Fruit fly (Drosophila melanogaster) whole organism, embryonic: ENCODE measurements around the gene CG12024.
A peak's percentile ranks its signal among the peaks of the same experiment; 100 is the strongest.

Experiments
- Aef1 ChIP-seq: fragments of 200-800 bp; sonication (Bioruptor generic); IDR thresholded peaks from 3 replicates; pipeline ENCODE4 v1.3.6; 2022; ENCODE audit warnings: missing biosample characterization, missing genetic modification characterization
- Atf-2 ChIP-seq: fragments of 200-800 bp; sonication (Bioruptor generic); optimal IDR thresholded peaks from 2 replicates; lab custom pipeline; 2016; ENCODE audit warnings: missing biosample characterization, missing genetic modification characterization
- Atf6 ChIP-seq: fragments of 200-800 bp; sonication (Bioruptor generic); IDR thresholded peaks from 2 replicates; pipeline ENCODE4 v1.3.6; 2022; ENCODE audit warnings: missing biosample characterization, missing genetic modification characterization
- Bteb2 ChIP-seq: fragments of 200-800 bp; sonication (Bioruptor generic); optimal IDR thresholded peaks from 2 replicates; lab custom pipeline; 2016; ENCODE audit warnings: missing biosample characterization, missing genetic modification characterization
- CG10147 ChIP-seq: fragments of 200-800 bp; sonication (Bioruptor generic); optimal IDR thresholded peaks from 2 replicates; lab custom pipeline; 2019; ENCODE audit warnings: missing biosample characterization, mild to moderate bottlenecking, missing genetic modification characterization, moderate library complexity
- CG11456 ChIP-seq: fragments of 200-800 bp; sonication (Bioruptor generic); IDR thresholded peaks from 3 replicates; pipeline ENCODE4 v1.3.6; 2022; ENCODE audit warnings: missing biosample characterization, missing genetic modification characterization
- CG11723 ChIP-seq: fragments of 200-800 bp; sonication (Bioruptor generic); optimal IDR thresholded peaks from 2 replicates; lab custom pipeline; 2017; ENCODE audit warnings: missing biosample characterization, mild to moderate bottlenecking, missing genetic modification characterization
- CG12744 ChIP-seq: fragments of 200-800 bp; sonication (Bioruptor generic); optimal IDR thresholded peaks from 2 replicates; lab custom pipeline; 2016; ENCODE audit warnings: missing biosample characterization, missing genetic modification characterization
- CG14014 ChIP-seq: fragments of 200-800 bp; sonication (Bioruptor generic); IDR thresholded peaks from 2 replicates; pipeline ENCODE4 v1.3.6; 2022; ENCODE audit warnings: missing biosample characterization, missing genetic modification characterization
- CG14050 ChIP-seq: fragments of 200-800 bp; sonication (Bioruptor generic); IDR thresholded peaks from 3 replicates; pipeline ENCODE4 v1.3.6; 2022; ENCODE audit warnings: missing biosample characterization, missing genetic modification characterization
- CG2116 ChIP-seq: fragments of 200-800 bp; sonication (Bioruptor generic); optimal IDR thresholded peaks from 3 replicates; lab custom pipeline; 2018; ENCODE audit warnings: missing biosample characterization, mild to moderate bottlenecking, missing genetic modification characterization
- CG2678 ChIP-seq: fragments of 200-800 bp; sonication (Bioruptor generic); optimal IDR thresholded peaks from 3 replicates; lab custom pipeline; 2019; ENCODE audit warnings: missing biosample characterization, mild to moderate bottlenecking, missing genetic modification characterization, moderate library complexity
- CG31365 ChIP-seq: fragments of 200-800 bp; sonication (Bioruptor generic); optimal IDR thresholded peaks from 2 replicates; lab custom pipeline; 2018; ENCODE audit warnings: missing biosample characterization, mild to moderate bottlenecking, missing genetic modification characterization
- CG33213 ChIP-seq: fragments of 200-800 bp; sonication (Bioruptor generic); optimal IDR thresholded peaks from 3 replicates; lab custom pipeline; 2016; ENCODE audit warnings: missing biosample characterization, missing genetic modification characterization
- CG3847 ChIP-seq: fragments of 200-800 bp; sonication (Bioruptor generic); IDR thresholded peaks from 2 replicates; pipeline ENCODE4 v1.3.6; 2022; ENCODE audit warnings: missing biosample characterization, missing genetic modification characterization
- CG4328 ChIP-seq: fragments of 200-800 bp; sonication (Bioruptor generic); optimal IDR thresholded peaks from 3 replicates; lab custom pipeline; 2017; ENCODE audit warnings: missing biosample characterization, missing genetic modification reagents, missing genetic modification characterization
- CG4360 ChIP-seq: fragments of 200-800 bp; sonication (Bioruptor generic); IDR thresholded peaks from 2 replicates; pipeline ENCODE4 v1.3.6; 2022; ENCODE audit warnings: missing biosample characterization, missing genetic modification characterization
- CG6175 ChIP-seq: fragments of 200-800 bp; sonication (Bioruptor generic); IDR thresholded peaks from 3 replicates; pipeline ENCODE4 v1.3.6; 2022; ENCODE audit warnings: missing biosample characterization, missing genetic modification characterization
- CG7928 ChIP-seq: fragments of 200-800 bp; sonication (Bioruptor generic); optimal IDR thresholded peaks from 2 replicates; lab custom pipeline; 2017; ENCODE audit warnings: missing biosample characterization, mild to moderate bottlenecking, missing genetic modification characterization
- CG8089 ChIP-seq: fragments of 200-800 bp; sonication (Bioruptor generic); optimal IDR thresholded peaks from 3 replicates; lab custom pipeline; 2016; ENCODE audit warnings: missing biosample characterization, missing genetic modification characterization
- CG8924 ChIP-seq: fragments of 200-800 bp; optimal IDR thresholded peaks from 3 replicates; lab custom pipeline; 2019; ENCODE audit warnings: missing biosample characterization, mild to moderate bottlenecking, missing genetic modification characterization, moderate library complexity
- CG8944 ChIP-seq: fragments of 200-800 bp; sonication (Bioruptor generic); optimal IDR thresholded peaks from 3 replicates; lab custom pipeline; 2016; ENCODE audit warnings: missing biosample characterization, missing genetic modification characterization
- CG9797 ChIP-seq: fragments of 200-800 bp; sonication (Bioruptor generic); optimal IDR thresholded peaks from 3 replicates; lab custom pipeline; 2018; ENCODE audit warnings: missing biosample characterization, mild to moderate bottlenecking, missing genetic modification characterization
- CrebB ChIP-seq: fragments of 200-800 bp; sonication (Bioruptor generic); optimal IDR thresholded peaks from 3 replicates; lab custom pipeline; 2018; ENCODE audit warnings: missing biosample characterization, mild to moderate bottlenecking, missing genetic modification characterization
- Dip2 ChIP-seq: fragments of 200-800 bp; sonication (Bioruptor generic); IDR thresholded peaks from 2 replicates; pipeline ENCODE4 v1.3.6; 2022; ENCODE audit warnings: missing biosample characterization, missing genetic modification characterization
- E2f1 ChIP-seq: fragments of 200-800 bp; sonication (Bioruptor generic); IDR thresholded peaks from 2 replicates; pipeline ENCODE4 v1.3.6; 2022; ENCODE audit warnings: missing biosample characterization, missing genetic modification characterization
- Eip74EF ChIP-seq, 2 experiments: fragments of 200-800 bp in 1 of 2; fragments of >200 bp in 1 of 2; sonication (Bioruptor generic) in 1 of 2; optimal IDR thresholded peaks; 2 replicates each; lab custom pipeline; 2017 to 2019; ENCODE audit warnings: missing biosample characterization in 2 of 2, missing genetic modification characterization in 2 of 2, mild to moderate bottlenecking in 1 of 2, moderate library complexity in 1 of 2
- GATAe ChIP-seq: fragments of 200-800 bp; sonication (Bioruptor generic); conservative IDR thresholded peaks from 2 replicates; pipeline ENCODE4 v1.3.6; 2022; ENCODE audit warnings: missing biosample characterization, missing genetic modification characterization
- HLH4C ChIP-seq: fragments of 200-800 bp; sonication (Bioruptor generic); IDR thresholded peaks from 3 replicates; pipeline ENCODE4 v1.3.6; 2022; ENCODE audit warnings: missing biosample characterization, missing genetic modification characterization; ENCODE audit not compliant: partially characterized antibody
- Kr ChIP-seq: fragments of 200-800 bp; sonication (Bioruptor generic); optimal IDR thresholded peaks from 2 replicates; lab custom pipeline; 2017; ENCODE audit warnings: missing biosample characterization, mild to moderate bottlenecking, missing genetic modification characterization
- Max ChIP-seq: fragments of 200-800 bp; sonication (Bioruptor generic); optimal IDR thresholded peaks from 2 replicates; lab custom pipeline; 2016; ENCODE audit warnings: missing biosample characterization, mild to moderate bottlenecking, missing genetic modification characterization
- Mrtf ChIP-seq: fragments of 200-800 bp; sonication (Bioruptor generic); IDR thresholded peaks from 3 replicates; pipeline ENCODE4 v1.3.6; 2022; ENCODE audit warnings: missing biosample characterization, missing genetic modification characterization
- Optix ChIP-seq: fragments of 200-800 bp; sonication (Bioruptor generic); IDR thresholded peaks from 3 replicates; pipeline ENCODE4 v1.3.6; 2022; ENCODE audit warnings: missing biosample characterization, missing genetic modification characterization
- Ravus ChIP-seq: fragments of 200-800 bp; sonication (Bioruptor generic); IDR thresholded peaks from 2 replicates; pipeline ENCODE4 v1.3.6; 2022; ENCODE audit warnings: missing biosample characterization, missing genetic modification characterization
- Sin3A ChIP-seq: fragments of >200 bp; optimal IDR thresholded peaks from 2 replicates; lab custom pipeline; 2018
- Spps ChIP-seq: fragments of 200-800 bp; sonication (Bioruptor generic); optimal IDR thresholded peaks from 2 replicates; lab custom pipeline; 2018; ENCODE audit warnings: missing biosample characterization, mild to moderate bottlenecking, missing genetic modification characterization
- amos ChIP-seq: fragments of 200-800 bp; sonication (Bioruptor generic); IDR thresholded peaks from 2 replicates; pipeline ENCODE4 v1.3.6; 2022; ENCODE audit warnings: missing biosample characterization, missing genetic modification characterization; ENCODE audit not compliant: partially characterized antibody
- emc ChIP-seq: fragments of 200-800 bp; sonication (Bioruptor generic); optimal IDR thresholded peaks from 2 replicates; lab custom pipeline; 2016; ENCODE audit warnings: missing biosample characterization, missing genetic modification characterization
- esg ChIP-seq: fragments of 200-800 bp; sonication (Bioruptor generic); conservative IDR thresholded peaks from 2 replicates; pipeline ENCODE4 v1.3.6; 2022; ENCODE audit warnings: missing biosample characterization, missing genetic modification characterization
- ewg ChIP-seq: fragments of 200-800 bp; sonication (Bioruptor generic); optimal IDR thresholded peaks from 3 replicates; lab custom pipeline; 2017; ENCODE audit warnings: mild to moderate bottlenecking, missing biosample characterization, missing genetic modification reagents, missing genetic modification characterization
- ftz-f1 ChIP-seq: fragments of 200-800 bp; sonication (Bioruptor generic); optimal IDR thresholded peaks from 2 replicates; lab custom pipeline; 2016; ENCODE audit warnings: missing biosample characterization, missing genetic modification characterization
- gcm2 ChIP-seq: fragments of 200-800 bp; sonication (Bioruptor generic); optimal IDR thresholded peaks from 2 replicates; lab custom pipeline; 2016; ENCODE audit warnings: missing biosample characterization, missing genetic modification characterization
- gro ChIP-seq: fragments of 200-800 bp; sonication (Bioruptor generic); optimal IDR thresholded peaks from 2 replicates; lab custom pipeline; 2016; ENCODE audit warnings: missing biosample characterization, missing genetic modification characterization
- kah ChIP-seq: fragments of 200-800 bp; sonication (Bioruptor generic); optimal IDR thresholded peaks from 2 replicates; lab custom pipeline; 2018; ENCODE audit warnings: missing biosample characterization, mild to moderate bottlenecking, missing genetic modification characterization
- lbe ChIP-seq: fragments of 200-800 bp; sonication (Bioruptor generic); optimal IDR thresholded peaks from 2 replicates; lab custom pipeline; 2016; ENCODE audit warnings: missing biosample characterization, mild to moderate bottlenecking, missing genetic modification characterization
- pan ChIP-seq, 4 experiments: fragments of >200 bp in 3 of 4; fragments of 200-800 bp in 1 of 4; sonication (Bioruptor generic) in 1 of 4; optimal IDR thresholded peaks in 3 of 4; IDR thresholded peaks in 1 of 4; 2 replicates each; pipeline versions ENCODE4 v1.3.6 to Lab custom; 2017 to 2022; ENCODE audit warnings: missing biosample characterization in 2 of 4, missing genetic modification characterization in 2 of 4, mixed read lengths in 1 of 4
- phol ChIP-seq: fragments of 200-800 bp; sonication (Bioruptor generic); optimal IDR thresholded peaks from 3 replicates; lab custom pipeline; 2018; ENCODE audit warnings: missing biosample characterization, mild to moderate bottlenecking, missing genetic modification characterization, moderate library complexity
- row ChIP-seq: fragments of 200-800 bp; sonication (Bioruptor generic); IDR thresholded peaks from 3 replicates; pipeline ENCODE4 v1.3.6; 2022; ENCODE audit warnings: missing biosample characterization, missing genetic modification characterization
- scrt ChIP-seq: fragments of 200-800 bp; sonication (Bioruptor generic); optimal IDR thresholded peaks from 2 replicates; lab custom pipeline; 2018; ENCODE audit warnings: missing biosample characterization, mild to moderate bottlenecking, missing genetic modification characterization, moderate library complexity
- yki ChIP-seq: fragments of >200 bp; optimal IDR thresholded peaks from 3 replicates; lab custom pipeline; 2018
- z ChIP-seq: fragments of 200-800 bp; sonication (Bioruptor generic); IDR thresholded peaks from 3 replicates; pipeline ENCODE4 v1.3.6; 2022; ENCODE audit warnings: missing biosample characterization, missing genetic modification characterization

CG12024 gene

DNA sequence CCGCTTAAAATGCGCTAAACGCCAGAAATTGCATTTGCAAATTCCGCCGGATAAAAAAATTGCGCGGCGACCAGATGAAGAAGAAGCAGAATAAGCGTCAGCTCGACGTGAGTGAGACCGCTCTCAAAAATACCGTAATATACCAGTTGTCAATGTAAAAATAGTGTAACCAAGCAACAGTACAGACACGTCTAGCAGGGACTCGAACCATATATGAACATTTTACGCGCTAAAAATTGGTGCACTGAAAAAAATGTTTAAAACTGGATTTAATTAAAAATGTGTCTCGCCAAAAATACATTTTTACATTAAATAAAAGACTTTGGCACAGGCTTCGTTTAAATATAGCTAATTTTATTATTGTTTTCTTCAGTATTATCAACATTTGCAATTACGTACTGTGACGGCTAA, 19.3 kb downstream of the CG12024 start, which contains the start of gene dre4 (continued):
- TF ChIP-seq CrebB (tag; lab: Kevin White, UChicago) (peak; percentile 52), Eip74EF (GFP tag; optimal IDR thresholded peaks at IDR 0.05; lab: Kevin White, UChicago) (no peak), Spps (peak; percentile 67), CG14014 (peak; percentile 81), CG12744 (peak; percentile 78), Ravus (GFP tag; lab: Robert Waterston, UW) (no peak; the same call in 1 of the 2 replicates), gcm2 (GFP tag; lab: Kevin White, UChicago) (peak; percentile 45), CG11456 (GFP tag; lab: Robert Waterston, UW) (0 out of 3 replicates have a peak, but pooled peaks have one; percentile 31), CG9797 (GFP tag; lab: Kevin White, UChicago) (peak; percentile 94), Max (GFP tag; lab: Kevin White, UChicago) (peak; percentile 65), CG7928 (GFP tag; lab: Kevin White, UChicago) (peak; percentile 43), CG31365 (tag; lab: Kevin White, UChicago) (peak; percentile 40), Aef1 (GFP tag; lab: Robert Waterston, UW) (peak; percentile 57), pan (optimal IDR thresholded peaks at IDR 0.05; lab: Kevin White, UChicago) (no peak), pan (GFP tag; optimal IDR thresholded peaks at IDR 0.05 in 1 of 2, IDR thresholded peaks at IDR 0.05 in 1 of 2) (peak in 1 of 2 experiments; percentile 68), CG14050 (GFP tag; lab: Robert Waterston, UW) (peak; percentile 68), CG8944 (peak; percentile 67), row (GFP tag; lab: Robert Waterston, UW) (peak; percentile 70), Atf6 (peak; percentile 35), Atf-2 (GFP tag; lab: Kevin White, UChicago) (peak; percentile 66), esg (peak; percentile 45; the same call in 1 of the 2 replicates), CG2116 (peak; percentile 50), Dip2 (GFP tag; lab: Robert Waterston, UW) (no peak), CG11723 (GFP tag; lab: Kevin White, UChicago) (no peak), HLH4C (no peak; the same call in 2 of the 3 replicates), yki (lab: Kevin White, UChicago) (no peak), amos (peak; percentile 62), Bteb2 (GFP tag; lab: Kevin White, UChicago) (peak; percentile 62), CG4328 (GFP tag; lab: Kevin White, UChicago) (no peak), GATAe (no peak), ftz-f1 (GFP tag; lab: Kevin White, UChicago) (peak; percentile 20), gro (GFP tag; lab: Kevin White, UChicago) (peak; percentile 81), Sin3A (peak; percentile 60), CG8089 (GFP tag; lab: Kevin White, UChicago) (peak; percentile 49), E2f1 (peak; percentile 87), CG10147 (GFP tag; lab: Kevin White, UChicago) (peak; percentile 66), lbe (GFP tag; lab: Kevin White, UChicago) (peak; percentile 40), CG2678 (peak; percentile 74), scrt (GFP tag; lab: Kevin White, UChicago) (peak; percentile 32), CG4360 (GFP tag; lab: Robert Waterston, UW) (no peak), CG8924 (peak; percentile 71), CG33213 (peak; percentile 88), Kr (no peak), kah (GFP tag; lab: Kevin White, UChicago) (no peak), emc (GFP tag; lab: Kevin White, UChicago) (no peak), Mrtf (peak; percentile 13; the same call in 1 of the 3 replicates), Optix (GFP tag; lab: Robert Waterston, UW) (no peak), phol (tag; lab: Kevin White, UChicago) (peak; percentile 77), ewg (GFP tag; lab: Kevin White, UChicago) (peak; percentile 49), CG6175 (no peak), z (GFP tag; lab: Robert Waterston, UW) (no peak), CG3847 (GFP tag; lab: Robert Waterston, UW) (peak; percentile 65)
